Fruit fly (Drosophila melanogaster): ENCODE measurements around the gene Mcm10.

Mcm10 gene

dm6 chr2L:21219640-21220085, 39.9 kb downstream of the Mcm10 start (continued):
- peak; percentile 36 for TF ChIP-seq CG3281 (GFP tag; optimal IDR thresholded peaks at IDR 0.05)
- TF ChIP-seq Jarid2 (GFP tag; optimal IDR thresholded peaks at IDR 0.05) = no peak
- TF ChIP-seq CG12299 (tag; optimal IDR thresholded peaks at IDR 0.05) = no peak
- peak; percentile 42 for TF ChIP-seq pfk (GFP tag; optimal IDR thresholded peaks at IDR 0.05)
- peak; percentile 53 for TF ChIP-seq CG34376 (GFP tag; optimal IDR thresholded peaks at IDR 0.05)
- no peak for TF ChIP-seq CG1602 (GFP tag; optimal IDR thresholded peaks at IDR 0.05)
- no peak for TF ChIP-seq CG9876 (GFP tag; optimal IDR thresholded peaks at IDR 0.05)
- no peak for TF ChIP-seq CG15269 (tag; optimal IDR thresholded peaks at IDR 0.05)
- TF ChIP-seq pnt (GFP tag; optimal IDR thresholded peaks at IDR 0.05) = no peak
- no peak for TF ChIP-seq CG7963 (GFP tag; IDR thresholded peaks at IDR 0.05; ENCODE audit: partially characterized antibody)
- peak; percentile 12 for TF ChIP-seq NfI (GFP tag; optimal IDR thresholded peaks at IDR 0.05)
- TF ChIP-seq ewg (GFP tag; optimal IDR thresholded peaks at IDR 0.05) = no peak
- TF ChIP-seq Xrp1 (GFP tag; IDR thresholded peaks at IDR 0.05) = no peak
- TF ChIP-seq CG14050 (GFP tag; IDR thresholded peaks at IDR 0.05) = no peak
- peak; percentile 29 for TF ChIP-seq CG4707 (GFP tag; optimal IDR thresholded peaks at IDR 0.05)
- peak; percentile 25 for TF ChIP-seq CG1603 (tag; optimal IDR thresholded peaks at IDR 0.05)
- no peak for TF ChIP-seq HLH3B (GFP tag; IDR thresholded peaks at IDR 0.05)
- no peak for TF ChIP-seq Sry-β (GFP tag; optimal IDR thresholded peaks at IDR 0.05)
- no peak for TF ChIP-seq D (optimal IDR thresholded peaks at IDR 0.05)
- no peak for TF ChIP-seq D (GFP tag; optimal IDR thresholded peaks at IDR 0.05)
- peak; percentile 3 for TF ChIP-seq scrt (GFP tag; optimal IDR thresholded peaks at IDR 0.05)
- no peak for TF ChIP-seq CG7745 (tag; optimal IDR thresholded peaks at IDR 0.05)
- TF ChIP-seq cg (GFP tag; optimal IDR thresholded peaks at IDR 0.05) = peak; percentile 41
- no peak for TF ChIP-seq CG10209 (GFP tag; optimal IDR thresholded peaks at IDR 0.05)
- no peak for TF ChIP-seq fd64A (GFP tag; optimal IDR thresholded peaks at IDR 0.05)
- TF ChIP-seq crol (GFP tag; IDR thresholded peaks at IDR 0.05) = no peak
- TF ChIP-seq Dbx (GFP tag; IDR thresholded peaks at IDR 0.05) = peak; percentile 28; the same call in 1 of the 3 replicates
- TF ChIP-seq Sin3A (optimal IDR thresholded peaks at IDR 0.05) = no peak
- TF ChIP-seq CG10543 (GFP tag; optimal IDR thresholded peaks at IDR 0.05) = peak; percentile 62
- TF ChIP-seq Eip74EF (GFP tag; optimal IDR thresholded peaks at IDR 0.05) = no peak
- TF ChIP-seq CG17802 (tag; optimal IDR thresholded peaks at IDR 0.05) = no peak
- TF ChIP-seq CG15073 (GFP tag; optimal IDR thresholded peaks at IDR 0.05) = no peak
- 0 out of 2 replicates have a peak, but pooled peaks have one; percentile 28 for TF ChIP-seq Drgx (GFP tag; IDR thresholded peaks at IDR 0.05)
- no peak for TF ChIP-seq Dll (GFP tag; IDR thresholded peaks at IDR 0.05; ENCODE audit: partially characterized antibody)
- peak; percentile 6 for TF ChIP-seq CG2120 (GFP tag; optimal IDR thresholded peaks at IDR 0.05)
- TF ChIP-seq Hr39 (optimal IDR thresholded peaks at IDR 0.05) = no peak
- no peak for TF ChIP-seq oc (tag; optimal IDR thresholded peaks at IDR 0.05)
- TF ChIP-seq lab (GFP tag; optimal IDR thresholded peaks at IDR 0.05) = peak; percentile 35
- TF ChIP-seq sc (optimal IDR thresholded peaks at IDR 0.05) = no peak
- no peak for TF ChIP-seq sc (GFP tag; optimal IDR thresholded peaks at IDR 0.05)
- 0 out of 2 replicates have a peak, but pooled peaks have one; percentile 30 for TF ChIP-seq slbo (GFP tag; IDR thresholded peaks at IDR 0.05)
- TF ChIP-seq Spps (tag; optimal IDR thresholded peaks at IDR 0.05) = no peak
- TF ChIP-seq CG14710 (tag; optimal IDR thresholded peaks at IDR 0.05) = no peak
- no peak for TF ChIP-seq B-H1 (GFP tag; IDR thresholded peaks at IDR 0.05)
- no peak for TF ChIP-seq sna (GFP tag; IDR thresholded peaks at IDR 0.05; ENCODE audit: partially characterized antibody)
- no peak for TF ChIP-seq HLH4C (GFP tag; IDR thresholded peaks at IDR 0.05; ENCODE audit: partially characterized antibody)
- TF ChIP-seq CG8388 (GFP tag; optimal IDR thresholded peaks at IDR 0.05) = no peak
- no peak for TF ChIP-seq CG2129 (GFP tag; IDR thresholded peaks at IDR 0.05; ENCODE audit: partially characterized antibody)
- peak; percentile 41; the same call in 1 of the 2 replicates for TF ChIP-seq Bgb (GFP tag; IDR thresholded peaks at IDR 0.05; ENCODE audit: partially characterized antibody)
- peak; percentile 52 for TF ChIP-seq CG18599 (GFP tag; optimal IDR thresholded peaks at IDR 0.05)
